Worm (Caenorhabditis elegans) whole organism, L3 larva: ENCODE data around the gene M199.7.

ENCODE experiments used
- egl-5 ChIP-seq: fragments of 150-350 bp; optimal IDR thresholded peaks from 2 replicates; lab custom pipeline; 2017; ENCODE audit warnings: missing biosample characterization, missing genetic modification reagents, missing genetic modification characterization, inconsistent platforms
- elt-1 ChIP-seq: fragments of 150-350 bp; optimal IDR thresholded peaks from 2 replicates; lab custom pipeline; 2014; ENCODE audit warnings: missing biosample characterization, missing genetic modification characterization
- eor-1 ChIP-seq, 2 experiments: fragments of 150-350 bp; optimal IDR thresholded peaks; 2 replicates each; lab custom pipeline; 2014 to 2018; ENCODE audit warnings: missing biosample characterization in 2 of 2, missing genetic modification characterization in 2 of 2
- jun-1 ChIP-seq: fragments of 150-350 bp; optimal IDR thresholded peaks from 2 replicates; lab custom pipeline; 2014; ENCODE audit warnings: missing biosample characterization, missing genetic modification reagents, missing genetic modification characterization
- nfya-1 ChIP-seq: sonication (generic microtip); optimal IDR thresholded peaks from 2 replicates; lab custom pipeline; 2017; ENCODE audit warnings: missing genetic modification characterization, mild to moderate bottlenecking, missing compliant biosample characterization, antibody characterized with exemption, moderate library complexity; ENCODE audit not compliant: insufficient read depth
- nhr-11 ChIP-seq: fragments of 150-350 bp; optimal IDR thresholded peaks from 2 replicates; lab custom pipeline; 2014; ENCODE audit warnings: missing biosample characterization, missing genetic modification characterization
- nhr-12 ChIP-seq: fragments of 150-350 bp; optimal IDR thresholded peaks from 2 replicates; lab custom pipeline; 2014; ENCODE audit warnings: missing biosample characterization, missing genetic modification characterization
- nhr-76 ChIP-seq: fragments of 150-350 bp; sonication (generic microtip); optimal IDR thresholded peaks from 5 replicates; lab custom pipeline; 2014; ENCODE audit warnings: missing biosample characterization, missing genetic modification characterization
- pha-4 ChIP-seq: fragments of 150-350 bp; optimal IDR thresholded peaks from 2 replicates; lab custom pipeline; 2014; ENCODE audit warnings: missing biosample characterization, missing genetic modification reagents, missing genetic modification characterization
- pqm-1 ChIP-seq: fragments of 150-350 bp; optimal IDR thresholded peaks from 2 replicates; lab custom pipeline; 2017; ENCODE audit warnings: missing biosample characterization, missing genetic modification characterization, inconsistent platforms
- snpc-4 ChIP-seq: fragments of 150-350 bp; optimal IDR thresholded peaks from 2 replicates; lab custom pipeline; 2014; ENCODE audit warnings: missing biosample characterization, missing genetic modification characterization
- unc-39 ChIP-seq: sonication (generic microtip); optimal IDR thresholded peaks from 4 replicates; lab custom pipeline; 2017; ENCODE audit warnings: missing biosample characterization, missing genetic modification characterization

DNA sequence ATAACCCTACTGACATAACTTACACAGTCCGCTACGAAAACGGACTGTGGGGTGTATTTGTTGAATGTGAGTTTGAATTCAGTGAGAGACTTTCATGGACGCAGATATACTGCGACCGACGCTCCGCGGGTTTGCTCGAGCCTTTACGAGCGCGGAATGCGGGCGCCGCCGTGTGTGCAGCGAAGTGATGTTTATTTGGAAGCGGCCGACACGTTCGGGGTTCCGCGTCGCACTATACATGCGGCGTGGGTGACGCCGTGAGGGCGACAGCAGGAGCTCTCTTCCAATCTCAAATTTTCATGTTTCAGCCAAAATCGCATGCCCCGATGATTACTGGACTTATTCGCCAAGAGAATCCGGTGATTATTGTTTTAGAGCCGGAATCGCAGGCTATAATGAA, 3.7 kb upstream of the M199.7 start:
- TF ChIP-seq pha-4 (tag; lab: Kevin White, UChicago) = no peak
- no peak for TF ChIP-seq pqm-1 (tag; lab: Kevin White, UChicago)
- no peak for TF ChIP-seq egl-5 (tag; lab: Kevin White, UChicago)
- TF ChIP-seq nfya-1 = no peak
- no peak for TF ChIP-seq jun-1 (tag; lab: Kevin White, UChicago)
- no peak for TF ChIP-seq unc-39 (tag; lab: Kevin White, UChicago)
- no peak for TF ChIP-seq nhr-12 (tag; lab: Kevin White, UChicago)
- TF ChIP-seq nhr-76 (tag; lab: Kevin White, UChicago) = no peak
- no peak for TF ChIP-seq nhr-11 (tag; lab: Kevin White, UChicago)
- TF ChIP-seq elt-1 (tag; lab: Kevin White, UChicago) = no peak
- no peak for TF ChIP-seq snpc-4 (tag; lab: Kevin White, UChicago)
- TF ChIP-seq eor-1 (tag; optimal IDR thresholded peaks at IDR 0.05; lab: Kevin White, UChicago) = no peak
